Fruit fly (Drosophila melanogaster) whole organism, pupa: ENCODE data around the gene CG2574.

ENCODE experiments used
- CG10348 ChIP-seq: fragments of 200-800 bp; sonication (Bioruptor generic); IDR thresholded peaks from 2 replicates; pipeline ENCODE4 v1.3.6; 2022; ENCODE audit warnings: missing biosample characterization, missing genetic modification characterization
- CG12605 ChIP-seq: fragments of 200-800 bp; sonication (Bioruptor generic); IDR thresholded peaks from 2 replicates; pipeline ENCODE4 v1.3.6; 2022; ENCODE audit warnings: missing biosample characterization, missing genetic modification characterization
- CG13204 ChIP-seq: fragments of 200-800 bp; sonication (Bioruptor generic); optimal IDR thresholded peaks from 2 replicates; lab custom pipeline; 2018; ENCODE audit warnings: missing biosample characterization, mild to moderate bottlenecking, missing genetic modification characterization, moderate library complexity
- CG14655 ChIP-seq: fragments of 200-800 bp; sonication (Bioruptor generic); optimal IDR thresholded peaks from 3 replicates; lab custom pipeline; 2017; ENCODE audit warnings: mild to moderate bottlenecking, missing biosample characterization, missing genetic modification reagents, missing genetic modification characterization
- CG17806 ChIP-seq: fragments of 200-800 bp; sonication (Bioruptor generic); optimal IDR thresholded peaks from 2 replicates; lab custom pipeline; 2018; ENCODE audit warnings: missing biosample characterization, mild to moderate bottlenecking, missing genetic modification characterization, moderate library complexity
- CG32121 ChIP-seq: fragments of 200-800 bp; sonication (Bioruptor generic); IDR thresholded peaks from 2 replicates; pipeline ENCODE4 v1.3.6; 2022; ENCODE audit warnings: missing biosample characterization, missing genetic modification characterization
- CG34367 ChIP-seq: fragments of 200-800 bp; sonication (Bioruptor generic); optimal IDR thresholded peaks from 2 replicates; lab custom pipeline; 2018; ENCODE audit warnings: missing biosample characterization, mild to moderate bottlenecking, missing genetic modification characterization
- CG4496 ChIP-seq: fragments of 200-800 bp; sonication (Bioruptor generic); IDR thresholded peaks from 3 replicates; pipeline ENCODE4 v1.3.6; 2022; ENCODE audit warnings: missing biosample characterization, missing genetic modification characterization
- CG8159 ChIP-seq: fragments of 200-800 bp; sonication (Bioruptor generic); optimal IDR thresholded peaks from 3 replicates; lab custom pipeline; 2018; ENCODE audit warnings: missing biosample characterization, mild to moderate bottlenecking, missing genetic modification characterization, moderate library complexity
- CG8301 ChIP-seq: fragments of 200-800 bp; sonication (Bioruptor generic); optimal IDR thresholded peaks from 2 replicates; lab custom pipeline; 2018; ENCODE audit warnings: missing biosample characterization, mild to moderate bottlenecking, missing genetic modification characterization
- CG9948 ChIP-seq: fragments of 200-800 bp; sonication (Bioruptor generic); optimal IDR thresholded peaks from 2 replicates; lab custom pipeline; 2018; ENCODE audit warnings: missing biosample characterization, mild to moderate bottlenecking, missing genetic modification characterization, moderate library complexity
- D1 ChIP-seq: fragments of 200-800 bp; sonication (Bioruptor generic); optimal IDR thresholded peaks from 2 replicates; lab custom pipeline; 2018; ENCODE audit warnings: missing biosample characterization, mild to moderate bottlenecking, missing genetic modification characterization, moderate library complexity
- EcR ChIP-seq: fragments of 200-800 bp; sonication (Bioruptor generic); optimal IDR thresholded peaks from 3 replicates; lab custom pipeline; 2019; ENCODE audit warnings: missing biosample characterization, missing genetic modification characterization, mild to moderate bottlenecking, moderate library complexity, missing genetic modification reagents
- Ets98B ChIP-seq: fragments of 200-800 bp; sonication (Bioruptor generic); IDR thresholded peaks from 2 replicates; pipeline ENCODE4 v1.3.6; 2022; ENCODE audit warnings: missing biosample characterization, missing genetic modification characterization
- Pif1A ChIP-seq: fragments of 200-800 bp; sonication (Bioruptor generic); optimal IDR thresholded peaks from 3 replicates; lab custom pipeline; 2016; ENCODE audit warnings: missing biosample characterization, missing genetic modification characterization
- Pif1B ChIP-seq: fragments of 200-800 bp; sonication (Bioruptor generic); optimal IDR thresholded peaks from 3 replicates; lab custom pipeline; 2016; ENCODE audit warnings: missing biosample characterization, missing genetic modification characterization
- Snoo ChIP-seq: fragments of 200-800 bp; sonication (Bioruptor generic); optimal IDR thresholded peaks from 3 replicates; lab custom pipeline; 2017; ENCODE audit warnings: missing biosample characterization, mild to moderate bottlenecking, missing genetic modification characterization, inconsistent platforms
- fd96Ca ChIP-seq: fragments of 200-800 bp; sonication (Bioruptor generic); IDR thresholded peaks from 3 replicates; pipeline ENCODE4 v1.3.6; 2022; ENCODE audit warnings: missing biosample characterization, missing genetic modification characterization
- gl ChIP-seq: fragments of 200-800 bp; sonication (Bioruptor generic); optimal IDR thresholded peaks from 2 replicates; lab custom pipeline; 2018; ENCODE audit warnings: missing biosample characterization, mild to moderate bottlenecking, missing genetic modification characterization
- rn ChIP-seq: fragments of 200-800 bp; sonication (Bioruptor generic); IDR thresholded peaks from 2 replicates; pipeline ENCODE4 v1.3.6; 2022; ENCODE audit warnings: missing biosample characterization, missing genetic modification characterization

Gene CG2574

dm6 chrX:12431466-12431865 is 22.8 kb downstream of the CG2574 start:
- TF ChIP-seq Ets98B (GFP tag; lab: Robert Waterston, UW) (no peak), CG8301 (tag; lab: Kevin White, UChicago) (no peak), EcR (GFP tag; lab: Kevin White, UChicago) (no peak), CG17806 (tag; lab: Kevin White, UChicago) (no peak), gl (no peak), CG4496 (no peak), CG8159 (tag; lab: Kevin White, UChicago) (no peak), rn (GFP tag; lab: Robert Waterston, UW) (no peak)

dm6 chrX:12431924-12432323 is 23.3 kb downstream of the CG2574 start, which contains the start of gene Pkcdelta:
Gene Pkcdelta (plus strand): TSS chrX:12432224.
- no peak for TF ChIP-seq rn (GFP tag; lab: Robert Waterston, UW)
- TF ChIP-seq fd96Ca = no peak
- TF ChIP-seq Pif1A (GFP tag; lab: Kevin White, UChicago) = no peak
- TF ChIP-seq Ets98B (GFP tag; lab: Robert Waterston, UW) = no peak
- no peak for TF ChIP-seq CG32121 (GFP tag; lab: Robert Waterston, UW)
- no peak for TF ChIP-seq CG4496
- no peak for TF ChIP-seq CG8159 (tag; lab: Kevin White, UChicago)
- TF ChIP-seq CG8301 (tag; lab: Kevin White, UChicago) = no peak
- TF ChIP-seq CG9948 (tag; lab: Kevin White, UChicago) = no peak
- TF ChIP-seq CG12605 = no peak
- no peak for TF ChIP-seq D1
- TF ChIP-seq CG17806 (tag; lab: Kevin White, UChicago) = no peak
- no peak for TF ChIP-seq EcR (GFP tag; lab: Kevin White, UChicago)
- no peak for TF ChIP-seq CG13204 (GFP tag; lab: Kevin White, UChicago)

dm6 chrX:12434604-12435003 is 25.9 kb downstream of the CG2574 start:
- no peak for TF ChIP-seq Pif1B
- TF ChIP-seq, all 21 proteins: peak for 0

- no peak for TF ChIP-seq Pif1A (GFP tag; lab: Kevin White, UChicago)
These were observed 28.4 kb downstream of the CG2574 start for dm6 chrX:12437099-12437498.

dm6 chrX:12447874-12448273 is 39.2 kb downstream of the CG2574 start:
- TF ChIP-seq CG14655 (GFP tag; lab: Kevin White, UChicago) (peak; percentile 32), CG32121 (GFP tag; lab: Robert Waterston, UW) (0 out of 2 replicates have a peak, but pooled peaks have one; percentile 10), D1 (no peak), CG8159 (tag; lab: Kevin White, UChicago) (no peak), CG12605 (no peak), Snoo (no peak), CG34367 (tag; lab: Kevin White, UChicago) (no peak), CG10348 (GFP tag; lab: Robert Waterston, UW) (no peak), CG8301 (tag; lab: Kevin White, UChicago) (peak; percentile 5)

- TF ChIP-seq CG8159 (tag; lab: Kevin White, UChicago) (no peak), CG32121 (GFP tag; lab: Robert Waterston, UW) (no peak), CG9948 (tag; lab: Kevin White, UChicago) (no peak), fd96Ca (no peak), Ets98B (GFP tag; lab: Robert Waterston, UW) (no peak), CG8301 (tag; lab: Kevin White, UChicago) (no peak), gl (no peak), CG10348 (GFP tag; lab: Robert Waterston, UW) (no peak), EcR (GFP tag; lab: Kevin White, UChicago) (no peak)
These were observed 45.0 kb downstream of the CG2574 start for dm6 chrX:12453704-12454103.

DNA sequence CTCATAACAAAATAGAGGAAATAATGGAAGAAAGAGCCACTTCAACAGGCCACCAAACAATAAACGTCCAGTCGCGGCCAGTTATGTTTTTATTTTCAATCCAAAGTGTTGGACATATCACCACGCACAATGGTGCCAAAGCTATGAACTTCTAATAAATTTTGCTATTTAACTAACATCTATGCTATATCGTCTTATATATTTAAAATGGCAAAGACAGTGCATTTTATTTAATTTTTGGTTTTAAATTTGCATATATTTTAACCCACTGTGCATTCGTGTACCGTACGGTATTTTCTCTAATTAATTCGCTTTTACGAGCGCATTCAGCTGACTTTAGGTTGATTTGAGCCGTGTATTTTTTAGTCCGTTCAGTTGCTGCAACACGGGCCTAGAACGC is 45.7 kb downstream of the CG2574 start, which contains the start of gene CG15927:
Gene CG15927, plus strand, starts transcription at position 372 of the 400 bp plus-strand sequence.
- TF ChIP-seq CG10348 (GFP tag; lab: Robert Waterston, UW) = no peak
- no peak for TF ChIP-seq CG34367 (tag; lab: Kevin White, UChicago)
- TF ChIP-seq rn (GFP tag; lab: Robert Waterston, UW) = no peak
- TF ChIP-seq CG32121 (GFP tag; lab: Robert Waterston, UW) = peak; percentile 63
- TF ChIP-seq CG17806 (tag; lab: Kevin White, UChicago) = no peak
- peak; percentile 26 for TF ChIP-seq CG8301 (tag; lab: Kevin White, UChicago)
- no peak for TF ChIP-seq Snoo
- TF ChIP-seq CG12605 = no peak
- no peak for TF ChIP-seq Ets98B (GFP tag; lab: Robert Waterston, UW)
- TF ChIP-seq gl = no peak
- TF ChIP-seq Pif1B = no peak
- TF ChIP-seq Pif1A (GFP tag; lab: Kevin White, UChicago) = peak; percentile 40
- no peak for TF ChIP-seq EcR (GFP tag; lab: Kevin White, UChicago)
- no peak for TF ChIP-seq CG13204 (GFP tag; lab: Kevin White, UChicago)
- TF ChIP-seq CG9948 (tag; lab: Kevin White, UChicago) = no peak
- no peak for TF ChIP-seq CG8159 (tag; lab: Kevin White, UChicago)
- no peak for TF ChIP-seq D1

dm6 chrX:12455891-12456290 is 47.2 kb downstream of the CG2574 start:
- TF ChIP-seq CG13204 (GFP tag; lab: Kevin White, UChicago) = no peak
- no peak for TF ChIP-seq Pif1B
- no peak for TF ChIP-seq CG9948 (tag; lab: Kevin White, UChicago)
- TF ChIP-seq CG4496 = no peak
- no peak for TF ChIP-seq gl
- TF ChIP-seq Pif1A (GFP tag; lab: Kevin White, UChicago) = no peak
- no peak for TF ChIP-seq rn (GFP tag; lab: Robert Waterston, UW)
